Fruit fly (Drosophila melanogaster) S2 (cell line): ENCODE results near the gene Cyt-c-d.

Source experiments
- CG8478 ChIP-seq: fragments of >200 bp; optimal IDR thresholded peaks from 2 replicates; lab custom pipeline; 2018
- CTCF ChIP-seq, 2 experiments: fragments of >200 bp; optimal IDR thresholded peaks; 2 replicates each; lab custom pipeline; 2018

Gene Cyt-c-d

DNA sequence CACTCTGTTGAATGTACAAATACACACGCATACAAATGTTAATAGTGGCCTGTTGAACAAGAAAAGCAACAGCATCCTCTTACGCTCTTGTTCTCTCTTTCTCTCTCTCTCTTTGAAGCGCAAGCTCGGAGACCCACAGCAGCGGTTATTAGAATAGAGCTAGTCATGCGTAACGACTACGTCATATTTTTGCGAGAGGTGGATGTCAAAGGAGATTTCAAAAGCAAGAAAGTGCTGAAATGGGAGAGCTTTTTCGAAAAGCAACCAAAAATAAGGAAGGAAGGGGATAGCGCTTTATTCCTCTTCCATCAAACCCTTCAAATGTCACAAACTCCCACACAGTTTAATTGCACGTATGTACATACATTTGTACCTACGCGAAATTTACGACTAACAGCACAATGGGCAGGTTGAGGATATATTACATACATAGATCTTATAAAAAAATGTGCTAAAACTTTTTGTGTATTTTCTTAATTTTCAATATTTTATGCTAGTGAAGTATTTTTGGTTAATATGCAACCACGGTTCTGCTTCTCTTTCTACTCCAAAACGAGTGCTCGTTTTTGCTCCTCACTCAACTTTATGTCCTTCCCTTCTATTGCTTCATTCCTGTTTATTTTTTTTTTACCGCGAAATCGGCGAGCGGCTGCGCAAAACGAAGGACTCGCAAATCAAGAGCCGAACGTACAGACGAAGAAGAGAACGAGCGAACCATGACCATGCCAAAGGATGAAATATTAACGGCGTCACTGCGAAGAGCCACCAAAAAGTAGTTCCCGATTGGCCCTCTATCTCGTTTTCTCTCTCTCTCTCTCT lies 25.7 kb upstream of the Cyt-c-d start:
- TF ChIP-seq CTCF (optimal IDR thresholded peaks at IDR 0.05; lab: Kevin White, UChicago) (no peak), CG8478 (no peak)

DNA sequence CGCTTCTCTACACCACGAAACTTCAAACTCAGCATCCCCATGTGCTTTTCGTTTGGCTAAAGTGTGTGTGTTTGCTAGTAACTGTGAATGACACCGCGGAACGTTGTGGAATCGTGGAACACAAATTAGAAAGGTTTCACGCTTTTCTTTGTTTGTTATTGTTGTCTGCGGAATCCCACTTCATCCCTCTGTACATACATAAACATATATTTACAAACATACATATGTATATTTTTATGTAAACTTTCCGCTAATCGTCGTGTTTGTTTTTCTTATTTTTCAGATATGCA lies 25.1 kb upstream of the Cyt-c-d start:
- TF ChIP-seq CG8478, result no peak
- no peak for TF ChIP-seq CTCF (optimal IDR thresholded peaks at IDR 0.05; lab: Kevin White, UChicago)

DNA sequence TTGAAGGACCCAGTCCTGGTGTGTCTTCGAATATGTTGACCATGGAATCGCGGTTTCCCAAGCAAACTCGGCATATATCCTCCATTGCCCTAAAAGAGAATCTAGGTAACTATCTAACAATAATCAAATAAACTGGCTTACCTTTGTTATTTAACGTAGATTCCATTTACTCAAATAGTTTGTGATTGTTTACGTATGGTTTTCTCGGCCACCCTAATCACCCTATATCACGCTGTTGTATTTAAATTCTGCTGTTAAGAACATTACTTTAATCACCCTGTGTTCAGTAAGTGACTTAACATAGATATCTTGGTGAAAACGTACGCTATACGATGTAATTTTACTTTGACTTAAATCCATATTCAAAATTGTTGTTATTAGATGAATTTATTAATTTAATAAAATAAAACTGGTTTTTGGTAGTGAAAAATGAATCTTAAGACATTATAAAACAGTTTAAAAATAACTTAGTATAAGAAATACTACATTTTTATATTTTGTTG lies 12.6 kb upstream of the Cyt-c-d start:
- TF ChIP-seq CG8478, result no peak
- no peak for TF ChIP-seq CTCF (optimal IDR thresholded peaks at IDR 0.05; lab: Kevin White, UChicago)

dm6 chr2L:16703753-16704152 lies 11.9 kb upstream of the Cyt-c-d start:
- TF ChIP-seq CTCF (optimal IDR thresholded peaks at IDR 0.05; lab: Kevin White, UChicago) (no peak), CG8478 (no peak)

DNA sequence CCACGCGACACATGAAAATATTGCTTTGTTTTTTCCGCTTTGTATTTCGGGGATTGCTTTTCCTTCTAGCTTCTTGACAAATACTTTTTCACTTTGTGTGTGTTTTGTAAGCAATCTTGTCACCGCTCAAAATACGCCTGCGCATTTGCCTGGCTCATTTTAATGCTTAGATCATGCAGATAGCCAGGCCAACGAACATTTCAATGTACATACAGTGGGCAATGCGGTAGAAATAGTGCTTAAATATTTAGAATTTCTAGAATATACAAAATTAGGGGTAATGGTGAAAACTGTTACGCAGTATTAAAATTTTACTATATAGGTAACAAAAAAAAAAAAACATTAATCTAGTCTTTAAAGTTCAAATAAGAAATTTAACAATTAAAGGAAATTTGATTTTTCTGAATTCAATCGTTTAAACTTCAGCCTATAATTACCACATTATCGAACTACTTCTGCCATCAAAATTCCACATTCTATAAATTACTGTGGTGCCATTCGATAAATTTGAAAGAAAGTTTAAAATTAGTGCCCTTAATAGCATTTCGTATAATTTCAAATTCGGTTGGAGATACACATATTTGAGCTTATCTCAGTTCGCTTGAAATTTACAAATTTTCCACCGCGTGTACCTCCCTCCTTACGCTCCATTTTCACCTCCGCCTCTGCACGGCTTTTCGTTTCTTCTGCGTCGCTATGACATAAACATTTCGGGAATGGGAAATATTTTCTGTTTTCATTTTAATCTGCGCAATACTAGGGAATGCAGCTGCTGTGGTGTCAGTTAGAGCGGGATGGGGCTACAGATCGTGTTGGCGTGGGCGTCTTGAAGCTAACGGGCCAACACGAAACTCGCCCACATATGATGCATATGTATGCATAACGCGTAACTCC lies 8.6 kb upstream of the Cyt-c-d start:
- no peak for TF ChIP-seq CTCF (optimal IDR thresholded peaks at IDR 0.05; lab: Kevin White, UChicago)
- TF ChIP-seq CG8478, result no peak

DNA sequence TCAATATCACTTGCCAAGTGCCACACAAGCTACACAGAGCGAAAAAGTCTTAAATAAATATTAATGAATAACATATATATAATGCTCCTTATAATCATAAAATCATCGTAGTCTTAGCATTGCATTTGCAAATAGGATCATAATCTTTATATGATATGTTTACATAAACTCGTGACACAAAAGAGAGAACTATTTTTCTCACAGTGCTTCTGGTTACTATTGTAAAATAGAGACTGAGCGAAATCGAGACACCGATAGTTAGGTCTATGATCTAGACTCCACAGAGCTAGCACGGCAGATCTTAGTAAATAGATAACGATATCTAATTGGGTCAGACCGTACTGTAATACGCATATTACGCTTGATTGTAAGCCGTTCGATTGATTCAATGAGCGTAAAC lies 6.0 kb upstream of the Cyt-c-d start:
- TF ChIP-seq CG8478 (no peak), CTCF (optimal IDR thresholded peaks at IDR 0.05; lab: Kevin White, UChicago) (no peak)

DNA sequence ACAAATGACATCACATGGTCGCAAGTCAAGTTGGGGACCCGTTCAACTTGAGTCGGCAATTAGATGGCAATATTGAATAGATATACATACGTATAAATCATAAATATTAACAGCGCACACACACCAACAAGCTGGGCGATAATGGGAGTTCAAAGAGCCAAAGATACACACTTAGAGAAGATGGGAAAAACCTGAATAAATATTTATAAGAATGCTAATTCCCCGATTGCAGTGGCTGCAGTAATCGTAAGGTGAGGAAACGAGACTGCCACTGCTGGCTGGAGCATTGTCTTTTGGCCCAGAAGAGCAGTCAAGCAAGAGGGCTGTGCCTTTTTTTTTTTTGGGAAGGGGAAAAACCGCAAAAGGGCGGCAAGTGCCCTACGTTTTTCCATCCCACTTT lies 5.5 kb upstream of the Cyt-c-d start:
- no peak for TF ChIP-seq CG8478
- TF ChIP-seq CTCF (optimal IDR thresholded peaks at IDR 0.05; lab: Kevin White, UChicago), result no peak

DNA sequence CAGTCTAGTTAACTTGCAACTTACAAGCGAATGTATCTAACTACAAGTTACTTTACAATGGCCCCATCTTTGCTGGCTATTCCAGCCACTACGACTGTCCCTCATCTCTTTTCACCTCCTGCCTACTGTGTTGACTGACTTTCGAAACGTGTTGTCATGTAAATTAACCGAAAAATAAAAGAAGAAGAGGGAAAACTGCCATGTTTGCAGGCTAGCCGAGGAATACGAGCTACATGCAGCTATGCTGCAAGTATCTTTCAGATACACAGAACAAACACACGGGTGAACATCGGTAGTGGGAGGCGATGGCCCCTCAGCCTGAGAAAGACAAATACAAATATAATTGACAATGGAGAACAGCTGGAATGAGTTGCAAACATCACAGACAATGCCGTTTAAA lies 5.0 kb upstream of the Cyt-c-d start:
- no peak for TF ChIP-seq CG8478
- no peak for TF ChIP-seq CTCF (optimal IDR thresholded peaks at IDR 0.05; lab: Kevin White, UChicago)

dm6 chr2L:16711891-16712290 lies 3.8 kb upstream of the Cyt-c-d start:
- TF ChIP-seq CTCF (optimal IDR thresholded peaks at IDR 0.05; lab: Kevin White, UChicago) (no peak), CG8478 (no peak)

DNA sequence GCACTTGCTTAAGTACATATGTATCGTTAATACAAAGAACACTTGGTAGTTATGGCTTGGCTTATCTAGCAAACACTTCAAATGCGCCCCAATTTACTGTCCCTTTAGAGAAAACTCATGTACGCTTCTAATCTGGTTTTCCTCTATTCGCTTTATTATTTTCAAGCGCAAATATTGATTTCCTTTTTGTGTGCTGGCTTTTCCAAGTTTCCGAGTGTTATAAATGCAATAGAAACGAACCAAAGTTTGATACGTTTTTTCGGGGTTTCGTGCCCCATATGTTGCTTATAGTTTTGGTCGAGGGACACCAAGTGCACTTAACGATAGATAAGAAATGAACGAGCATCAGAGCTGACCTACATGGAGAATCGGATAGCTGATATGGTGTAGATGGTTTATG lies 1.8 kb upstream of the Cyt-c-d start:
- no peak for TF ChIP-seq CG8478
- TF ChIP-seq CTCF (optimal IDR thresholded peaks at IDR 0.05; lab: Kevin White, UChicago), result no peak

- no peak for TF ChIP-seq CTCF (optimal IDR thresholded peaks at IDR 0.05; lab: Kevin White, UChicago)
- no peak for TF ChIP-seq CG8478
Measured at dm6 chr2L:16715133-16715833, 408 bp upstream of the Cyt-c-d start.

dm6 chr2L:16716771-16717170 lies 1.1 kb downstream of the Cyt-c-d start:
- TF ChIP-seq CG8478 (no peak), CTCF (optimal IDR thresholded peaks at IDR 0.05; lab: Kevin White, UChicago) (no peak)

dm6 chr2L:16718446-16719173 lies 2.9 kb downstream of the Cyt-c-d start:
- TF ChIP-seq CTCF (optimal IDR thresholded peaks at IDR 0.05; lab: Kevin White, UChicago) (no peak), CG8478 (no peak)

- TF ChIP-seq CTCF (optimal IDR thresholded peaks at IDR 0.05; lab: Kevin White, UChicago), result no peak
- no peak for TF ChIP-seq CG8478
Measured at dm6 chr2L:16719643-16720515, 4.2 kb downstream of the Cyt-c-d start, which contains the start of gene Cyt-c-p. Cyt-c-p (plus strand) TSS chr2L:16719932.
